Worm (Caenorhabditis elegans) whole organism, late embryonic: ENCODE data around the gene R12B2.7.
A peak's percentile ranks its signal among the peaks of the same experiment; 100 is the strongest.

Experiments
- F13H6.1 ChIP-seq: sonication (generic microtip); optimal IDR thresholded peaks from 2 replicates; lab custom pipeline; 2016; ENCODE audit warnings: missing genetic modification characterization, missing compliant biosample characterization
- K09A11.1 ChIP-seq: sonication (generic microtip); optimal IDR thresholded peaks from 2 replicates; lab custom pipeline; 2017; ENCODE audit warnings: antibody characterized with exemption, mild to moderate bottlenecking, missing genetic modification characterization, missing compliant biosample characterization; ENCODE audit not compliant: insufficient read depth
- ceh-14 ChIP-seq: sonication (generic microtip); optimal IDR thresholded peaks from 2 replicates; lab custom pipeline; 2016; ENCODE audit warnings: missing genotype, missing genetic modification characterization, missing compliant biosample characterization
- ceh-18 ChIP-seq: sonication (generic microtip); optimal IDR thresholded peaks from 2 replicates; lab custom pipeline; 2016; ENCODE audit warnings: missing genetic modification characterization, missing compliant biosample characterization
- elt-2 ChIP-seq: sonication (generic microtip); optimal IDR thresholded peaks from 2 replicates; lab custom pipeline; 2016; ENCODE audit warnings: missing genetic modification reagents, missing genetic modification characterization, missing compliant biosample characterization
- ets-4 ChIP-seq: sonication (generic microtip); optimal IDR thresholded peaks from 2 replicates; lab custom pipeline; 2016; ENCODE audit warnings: missing genetic modification characterization, missing compliant biosample characterization
- hlh-6 ChIP-seq: sonication (generic microtip); optimal IDR thresholded peaks from 2 replicates; lab custom pipeline; 2016; ENCODE audit warnings: missing genotype, missing genetic modification characterization, missing compliant biosample characterization
- pqm-1 ChIP-seq: sonication (generic microtip); optimal IDR thresholded peaks from 2 replicates; lab custom pipeline; 2016; ENCODE audit warnings: missing genetic modification characterization, missing compliant biosample characterization
- pros-1 ChIP-seq: fragments of 150-350 bp; optimal IDR thresholded peaks from 2 replicates; lab custom pipeline; 2014; ENCODE audit warnings: missing biosample characterization, missing genetic modification reagents, missing genetic modification characterization
- ref-2 ChIP-seq: sonication (generic microtip); optimal IDR thresholded peaks from 2 replicates; lab custom pipeline; 2016; ENCODE audit warnings: missing genetic modification characterization, missing compliant biosample characterization
- rnt-1 ChIP-seq: sonication (generic microtip); optimal IDR thresholded peaks from 2 replicates; lab custom pipeline; 2016; ENCODE audit warnings: missing genetic modification characterization, missing compliant biosample characterization
- sox-2 ChIP-seq: fragments of 200-800 bp; sonication (Bioruptor generic); IDR thresholded peaks from 2 replicates; pipeline ENCODE4 v1.3.6; 2022; ENCODE audit warnings: missing genetic modification reagents, missing genetic modification characterization, missing compliant biosample characterization
- sox-4 ChIP-seq: sonication (generic microtip); optimal IDR thresholded peaks from 2 replicates; lab custom pipeline; 2017; ENCODE audit warnings: mild to moderate bottlenecking, missing genetic modification characterization, inconsistent platforms, missing compliant biosample characterization
- unc-42 ChIP-seq: sonication (generic microtip); optimal IDR thresholded peaks from 2 replicates; lab custom pipeline; 2016; ENCODE audit warnings: missing genotype, missing genetic modification characterization, missing compliant biosample characterization
- unc-55 ChIP-seq: sonication (generic microtip); optimal IDR thresholded peaks from 2 replicates; lab custom pipeline; 2017; ENCODE audit warnings: missing biosample characterization, missing genetic modification reagents, missing genetic modification characterization
- unc-86 ChIP-seq: sonication (generic microtip); optimal IDR thresholded peaks from 2 replicates; lab custom pipeline; 2016; ENCODE audit warnings: missing genetic modification characterization, missing compliant biosample characterization
- ztf-16 ChIP-seq: sonication (generic microtip); optimal IDR thresholded peaks from 2 replicates; lab custom pipeline; 2017; ENCODE audit warnings: missing genetic modification characterization, missing compliant biosample characterization

The R12B2.7 gene

ce11 chrIII:5859008-5859407 lies 44.2 kb downstream of the R12B2.7 start, which contains the start of gene dpf-4:
Gene dpf-4, plus strand, starts transcription at chrIII:5859308.
- no peak for TF ChIP-seq pqm-1 (tag; lab: Kevin White, UChicago)
- TF ChIP-seq hlh-6 (tag; lab: Kevin White, UChicago) = no peak
- no peak for TF ChIP-seq pros-1 (tag; lab: Kevin White, UChicago)
- TF ChIP-seq sox-4 (tag; lab: Kevin White, UChicago) = no peak
- no peak for TF ChIP-seq ztf-16 (tag; lab: Kevin White, UChicago)

- TF ChIP-seq ceh-18 (tag; lab: Kevin White, UChicago) (no peak), unc-86 (no peak), K09A11.1 (tag; lab: Kevin White, UChicago) (no peak), sox-2 (GFP tag; lab: Robert Waterston, UW) (no peak), ref-2 (tag; lab: Kevin White, UChicago) (no peak), F13H6.1 (tag; lab: Kevin White, UChicago) (no peak), elt-2 (peak; percentile 95), ceh-14 (tag; lab: Kevin White, UChicago) (no peak)
Observed at ce11 chrIII:5863774-5864173, 48.9 kb downstream of the R12B2.7 start, which contains the start of gene dnpp-1. Gene dnpp-1, minus strand, starts transcription at chrIII:5863803.

- TF ChIP-seq rnt-1 (tag; lab: Kevin White, UChicago) (no peak), ets-4 (tag; lab: Kevin White, UChicago) (peak; percentile 42), elt-2 (no peak), unc-55 (GFP tag; lab: Kevin White, UChicago) (peak; percentile 12), unc-42 (peak; percentile 58)
- TF ChIP-seq, all 69 proteins: peak for 3
Observed at ce11 chrIII:5864270-5864669, 49.4 kb downstream of the R12B2.7 start, which contains the start of gene rabn-5. Gene rabn-5, plus strand, starts transcription at chrIII:5864553.
